Worm (Caenorhabditis elegans) whole organism, young adult: ENCODE results near the gene smg-8.

Experiments
- B0019.2 ChIP-seq: fragments of 200-800 bp; sonication (Bioruptor generic); conservative IDR thresholded peaks from 2 replicates; pipeline ENCODE4 v1.3.6; 2022; ENCODE audit warnings: missing genetic modification reagents, missing genetic modification characterization, missing compliant biosample characterization
- B0035.1 ChIP-seq: sonication (generic microtip); optimal IDR thresholded peaks from 2 replicates; lab custom pipeline; 2016; ENCODE audit warnings: missing genetic modification characterization, mild to moderate bottlenecking, missing compliant biosample characterization, missing genotype, missing genetic modification reagents
- C17E4.6 ChIP-seq: fragments of 200-800 bp; sonication (Bioruptor generic); IDR thresholded peaks from 2 replicates; pipeline ENCODE4 v1.3.6; 2022; ENCODE audit warnings: missing genetic modification reagents, missing genetic modification characterization, missing compliant biosample characterization
- F23B12.7 ChIP-seq: sonication (generic microtip); optimal IDR thresholded peaks from 2 replicates; lab custom pipeline; 2017; ENCODE audit warnings: missing genetic modification characterization, mild to moderate bottlenecking, missing compliant biosample characterization, antibody characterized with exemption, moderate library complexity; ENCODE audit not compliant: insufficient read depth
- F33H1.4 ChIP-seq: fragments of 200-800 bp; sonication (Bioruptor generic); IDR thresholded peaks from 2 replicates; pipeline ENCODE4 v1.3.6; 2022; ENCODE audit warnings: missing genetic modification reagents, missing genetic modification characterization, missing compliant biosample characterization
- F37B4.10 ChIP-seq: fragments of 200-800 bp; sonication (Bioruptor generic); IDR thresholded peaks from 2 replicates; pipeline ENCODE4 v1.3.6; 2022; ENCODE audit warnings: missing genetic modification characterization, missing compliant biosample characterization
- F52B5.7 ChIP-seq: sonication (generic microtip); optimal IDR thresholded peaks from 2 replicates; lab custom pipeline; 2016; ENCODE audit warnings: mild to moderate bottlenecking, missing genetic modification characterization, missing compliant biosample characterization
- F55B11.4 ChIP-seq: sonication (generic microtip); optimal IDR thresholded peaks from 2 replicates; lab custom pipeline; 2016; ENCODE audit warnings: missing compliant biosample characterization, missing genetic modification characterization, borderline replicate concordance; ENCODE audit not compliant: insufficient read depth
- T26A5.8 ChIP-seq: sonication (generic microtip); optimal IDR thresholded peaks from 2 replicates; lab custom pipeline; 2016; ENCODE audit warnings: missing genetic modification characterization, missing compliant biosample characterization
- Y79H2A.3 ChIP-seq: fragments of 200-800 bp; sonication (Bioruptor generic); conservative IDR thresholded peaks from 2 replicates; pipeline ENCODE4 v1.3.6; 2022; ENCODE audit warnings: missing genetic modification reagents, missing genetic modification characterization, missing compliant biosample characterization
- Y95B8A.8 ChIP-seq: fragments of 200-800 bp; sonication (Bioruptor generic); IDR thresholded peaks from 2 replicates; pipeline ENCODE4 v1.3.6; 2022; ENCODE audit warnings: missing genetic modification reagents, missing genetic modification characterization, missing compliant biosample characterization
- aptf-3 ChIP-seq: fragments of 200-800 bp; sonication (Bioruptor generic); IDR thresholded peaks from 2 replicates; pipeline ENCODE4 v1.3.6; 2022; ENCODE audit warnings: missing genetic modification characterization, missing compliant biosample characterization
- attf-5 ChIP-seq: fragments of 200-800 bp; sonication (Bioruptor generic); optimal IDR thresholded peaks from 2 replicates; lab custom pipeline; 2018; ENCODE audit warnings: mild to moderate bottlenecking, missing genetic modification characterization, missing compliant biosample characterization
- attf-6 ChIP-seq: fragments of 200-800 bp; sonication (Bioruptor generic); IDR thresholded peaks from 2 replicates; pipeline ENCODE4 v1.3.6; 2022; ENCODE audit warnings: missing genetic modification reagents, missing genetic modification characterization, missing compliant biosample characterization
- ccch-3 ChIP-seq: fragments of 200-800 bp; sonication (Bioruptor generic); optimal IDR thresholded peaks from 2 replicates; lab custom pipeline; 2018; ENCODE audit warnings: mild to moderate bottlenecking, missing genetic modification characterization, missing compliant biosample characterization
- ceh-27 ChIP-seq: fragments of 200-800 bp; sonication (Bioruptor generic); optimal IDR thresholded peaks from 2 replicates; lab custom pipeline; 2018; ENCODE audit warnings: mild to moderate bottlenecking, missing genetic modification characterization, moderate library complexity, missing compliant biosample characterization
- ceh-40 ChIP-seq: fragments of 200-800 bp; sonication (Bioruptor generic); IDR thresholded peaks from 2 replicates; pipeline ENCODE4 v1.3.6; 2022; ENCODE audit warnings: missing genetic modification characterization, missing compliant biosample characterization
- ceh-79 ChIP-seq: sonication (generic microtip); optimal IDR thresholded peaks from 2 replicates; lab custom pipeline; 2017; ENCODE audit warnings: mild to moderate bottlenecking, missing genetic modification characterization, missing compliant biosample characterization
- ceh-91 ChIP-seq: fragments of 200-800 bp; sonication (Bioruptor generic); IDR thresholded peaks from 2 replicates; pipeline ENCODE4 v1.3.6; 2022; ENCODE audit warnings: missing genetic modification reagents, missing genetic modification characterization, missing compliant biosample characterization
- chd-7 ChIP-seq: sonication (generic microtip); optimal IDR thresholded peaks from 2 replicates; lab custom pipeline; 2016; ENCODE audit warnings: mild to moderate bottlenecking, missing genetic modification characterization, moderate library complexity, missing compliant biosample characterization
- dpl-1 ChIP-seq: fragments of 150-350 bp; optimal IDR thresholded peaks from 2 replicates; lab custom pipeline; 2014; ENCODE audit warnings: missing biosample characterization, missing genetic modification reagents, missing genetic modification characterization
- ekl-4 ChIP-seq: fragments of 200-800 bp; sonication (Bioruptor generic); IDR thresholded peaks from 2 replicates; pipeline ENCODE4 v1.3.6; 2022; ENCODE audit warnings: missing genetic modification reagents, missing genetic modification characterization, missing compliant biosample characterization
- fkh-3 ChIP-seq: sonication (generic microtip); optimal IDR thresholded peaks from 2 replicates; lab custom pipeline; 2016; ENCODE audit warnings: mild to moderate bottlenecking, missing genetic modification characterization, missing compliant biosample characterization
- him-1 ChIP-seq: sonication (generic microtip); optimal IDR thresholded peaks from 2 replicates; lab custom pipeline; 2016; ENCODE audit warnings: missing genotype, missing genetic modification reagents, missing genetic modification characterization, missing compliant biosample characterization
- hmg-1.2 ChIP-seq: fragments of 200-800 bp; sonication (Bioruptor generic); IDR thresholded peaks from 2 replicates; pipeline ENCODE4 v1.3.6; 2022; ENCODE audit warnings: missing genetic modification reagents, missing genetic modification characterization, missing compliant biosample characterization
- lag-1 ChIP-seq: fragments of 200-800 bp; sonication (Bioruptor generic); IDR thresholded peaks from 2 replicates; pipeline ENCODE4 v1.3.6; 2022; ENCODE audit warnings: missing genetic modification reagents, missing genetic modification characterization, missing compliant biosample characterization
- let-607 ChIP-seq, 2 experiments: fragments of 200-800 bp in 1 of 2; sonication (Bioruptor generic) in 1 of 2; sonication (generic microtip) in 1 of 2; optimal IDR thresholded peaks; 2 replicates each; lab custom pipeline; 2016 to 2018; ENCODE audit warnings: mild to moderate bottlenecking in 2 of 2, missing compliant biosample characterization in 2 of 2, missing genetic modification characterization in 2 of 2, moderate library complexity in 2 of 2, missing genotype in 1 of 2
- lin-35 ChIP-seq, 3 experiments: fragments of 150-350 bp in 2 of 3; sonication (generic microtip) in 1 of 3; optimal IDR thresholded peaks; 2 replicates each; lab custom pipeline; 2014 to 2018; ENCODE audit warnings: missing biosample characterization in 3 of 3, missing genetic modification characterization in 3 of 3, missing genetic modification reagents in 3 of 3
- lin-40 ChIP-seq: sonication (generic microtip); optimal IDR thresholded peaks from 2 replicates; lab custom pipeline; 2016; ENCODE audit warnings: missing genetic modification characterization, mild to moderate bottlenecking, missing compliant biosample characterization, missing genotype, missing genetic modification reagents
- lin-54 ChIP-seq: fragments of 200-800 bp; sonication (Bioruptor generic); optimal IDR thresholded peaks from 2 replicates; lab custom pipeline; 2018; ENCODE audit warnings: mild to moderate bottlenecking, missing genetic modification characterization, missing compliant biosample characterization
- lir-1 ChIP-seq: fragments of 200-800 bp; sonication (Bioruptor generic); conservative IDR thresholded peaks from 2 replicates; pipeline ENCODE4 v1.3.6; 2022; ENCODE audit warnings: missing genetic modification reagents, missing genetic modification characterization, missing compliant biosample characterization
- lsl-1 ChIP-seq: fragments of 200-800 bp; sonication (Bioruptor generic); optimal IDR thresholded peaks from 2 replicates; lab custom pipeline; 2018; ENCODE audit warnings: mild to moderate bottlenecking, missing genetic modification characterization, moderate library complexity, missing compliant biosample characterization
- lsy-27 ChIP-seq: sonication (generic microtip); optimal IDR thresholded peaks from 2 replicates; lab custom pipeline; 2017; ENCODE audit warnings: missing genetic modification characterization, mild to moderate bottlenecking, missing compliant biosample characterization, antibody characterized with exemption, missing genotype, borderline replicate concordance; ENCODE audit not compliant: insufficient read depth
- madf-10 ChIP-seq: sonication (generic microtip); optimal IDR thresholded peaks from 2 replicates; lab custom pipeline; 2016; ENCODE audit warnings: mild to moderate bottlenecking, missing genetic modification characterization, missing compliant biosample characterization
- mcd-1 ChIP-seq: fragments of 200-800 bp; sonication (Bioruptor generic); IDR thresholded peaks from 2 replicates; pipeline ENCODE4 v1.3.6; 2022; ENCODE audit warnings: missing genetic modification reagents, missing genetic modification characterization, missing compliant biosample characterization
- mes-4 ChIP-seq: sonication (generic microtip); optimal IDR thresholded peaks from 2 replicates; lab custom pipeline; 2016; ENCODE audit warnings: missing genotype, missing genetic modification characterization, missing compliant biosample characterization
- nfyb-1 ChIP-seq: fragments of 200-800 bp; sonication (Bioruptor generic); IDR thresholded peaks from 2 replicates; pipeline ENCODE4 v1.3.6; 2022; ENCODE audit warnings: missing genetic modification reagents, missing genetic modification characterization, missing compliant biosample characterization
- nhr-120 ChIP-seq: fragments of 200-800 bp; sonication (Bioruptor generic); IDR thresholded peaks from 2 replicates; pipeline ENCODE4 v1.3.6; 2022; ENCODE audit warnings: missing genetic modification characterization, missing compliant biosample characterization
- nhr-179 ChIP-seq: sonication (generic microtip); optimal IDR thresholded peaks from 2 replicates; lab custom pipeline; 2016; ENCODE audit warnings: mild to moderate bottlenecking, missing genetic modification characterization, missing compliant biosample characterization
- rpc-1 ChIP-seq, 2 experiments: fragments of 150-350 bp in 1 of 2; sonication (generic microtip) in 1 of 2; optimal IDR thresholded peaks; 2 replicates each; lab custom pipeline; 2014 to 2018; ENCODE audit warnings: missing biosample characterization in 1 of 2, missing genetic modification characterization in 1 of 2, missing genetic modification reagents in 1 of 2, missing genotype in 1 of 2
- snpc-4 ChIP-seq, 5 experiments: fragments of 150-350 bp in 1 of 5; sonication (generic microtip) in 4 of 5; optimal IDR thresholded peaks; 2 replicates each; lab custom pipeline; 2014 to 2018; ENCODE audit warnings: missing genetic modification characterization in 5 of 5, missing biosample characterization in 3 of 5, antibody characterized with exemption in 2 of 5, mild to moderate bottlenecking in 2 of 5, missing compliant biosample characterization in 2 of 5, missing genotype in 2 of 5, moderate library complexity in 2 of 5, missing genetic modification reagents in 1 of 5
- somi-1 ChIP-seq: fragments of 200-800 bp; sonication (Bioruptor generic); optimal IDR thresholded peaks from 2 replicates; lab custom pipeline; 2018; ENCODE audit warnings: mild to moderate bottlenecking, missing genetic modification characterization, missing compliant biosample characterization
- xnd-1 ChIP-seq: sonication (generic microtip); optimal IDR thresholded peaks from 2 replicates; lab custom pipeline; 2016; ENCODE audit warnings: missing genotype, missing genetic modification reagents, missing genetic modification characterization, missing compliant biosample characterization
- ztf-28 ChIP-seq: fragments of 200-800 bp; sonication (Bioruptor generic); IDR thresholded peaks from 2 replicates; pipeline ENCODE4 v1.3.6; 2022; ENCODE audit warnings: missing genetic modification reagents, missing genetic modification characterization, missing compliant biosample characterization

The smg-8 gene

DNA sequence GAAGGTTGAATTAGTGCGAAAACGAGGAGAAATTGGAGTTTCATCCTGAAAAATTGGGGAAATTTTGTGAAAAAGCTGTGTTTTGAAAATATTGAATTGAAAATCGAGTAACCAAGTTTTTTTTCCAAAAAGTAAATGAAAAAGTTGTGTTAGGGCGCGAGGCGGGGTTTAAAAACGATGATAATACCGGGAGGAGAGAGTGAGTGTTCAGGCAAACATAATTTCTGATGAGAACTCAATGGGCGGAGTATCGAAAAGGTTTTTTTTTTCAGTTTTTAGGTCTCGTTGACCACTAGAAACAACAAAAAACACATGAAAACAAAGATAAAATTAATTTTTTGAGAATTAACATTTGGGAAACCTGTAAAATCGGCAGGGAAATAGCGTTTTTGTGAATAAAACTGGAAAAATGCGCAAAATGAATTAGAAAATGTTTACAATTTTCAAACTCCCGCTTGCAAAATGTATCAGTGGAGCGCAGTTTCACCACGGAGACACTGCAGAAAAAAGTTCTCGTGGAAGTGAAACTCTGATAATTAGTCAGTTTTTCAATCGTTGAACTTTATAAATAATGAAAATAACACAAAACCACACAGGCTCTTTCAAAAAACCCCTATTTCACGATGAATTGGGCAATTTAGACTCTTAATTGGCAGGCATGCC, 38.5 kb downstream of the smg-8 start, which contains the start of gene C13B4.1 (continued):
- TF ChIP-seq nhr-179 (tag; lab: Kevin White, UChicago) (no peak), snpc-4 (GFP tag; optimal IDR thresholded peaks at IDR 0.05; lab: Kevin White, UChicago) (no peak), snpc-4 (tag; optimal IDR thresholded peaks at IDR 0.05; lab: Kevin White, UChicago) (peak in 1 of 4 experiments; percentile 16), lin-40 (tag; lab: Kevin White, UChicago) (no peak), fkh-3 (tag; lab: Kevin White, UChicago) (no peak), hmg-1.2 (no peak), ceh-40 (no peak), F23B12.7 (tag; lab: Kevin White, UChicago) (peak; percentile 41), F52B5.7 (tag; lab: Kevin White, UChicago) (no peak), F37B4.10 (GFP tag; lab: Robert Waterston, UW) (no peak), lin-35 (GFP tag; optimal IDR thresholded peaks at IDR 0.05; lab: Kevin White, UChicago) (peak in 2 of 3 experiments; percentile 11 to 55), rpc-1 (optimal IDR thresholded peaks at IDR 0.05; lab: Kevin White, UChicago) (no peak), rpc-1 (tag; optimal IDR thresholded peaks at IDR 0.05; lab: Kevin White, UChicago) (no peak), lsl-1 (peak; percentile 75), mes-4 (tag; lab: Kevin White, UChicago) (no peak), aptf-3 (GFP tag; lab: Robert Waterston, UW) (no peak), C17E4.6 (GFP tag; lab: Robert Waterston, UW) (no peak), him-1 (peak; percentile 11), somi-1 (GFP tag; lab: Kevin White, UChicago) (no peak)

DNA sequence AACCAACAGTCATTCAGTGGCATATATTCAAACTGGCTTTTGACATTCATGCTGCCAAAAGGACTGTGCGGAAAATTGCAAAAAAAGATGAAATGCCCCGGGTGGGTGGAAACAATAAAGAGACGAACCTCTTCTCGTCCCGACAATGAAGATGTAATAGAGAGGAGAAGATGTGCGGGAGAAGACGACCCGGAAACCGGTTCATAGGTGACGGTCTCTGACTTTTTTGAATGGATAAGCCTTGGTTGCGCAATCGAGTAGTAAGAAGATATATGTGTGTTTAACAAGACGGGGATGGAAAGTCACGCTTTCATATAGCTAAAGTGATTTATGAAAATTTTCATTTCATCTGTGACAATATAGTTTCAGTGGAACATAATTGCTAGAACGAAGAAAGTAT, 39.6 kb downstream of the smg-8 start:
- TF ChIP-seq ceh-27 (GFP tag; lab: Kevin White, UChicago), result no peak
- no peak for TF ChIP-seq let-607 (tag; optimal IDR thresholded peaks at IDR 0.05; lab: Kevin White, UChicago)
- TF ChIP-seq madf-10 (tag; lab: Kevin White, UChicago), result no peak
- TF ChIP-seq B0019.2 (GFP tag; lab: Robert Waterston, UW), result no peak
- no peak for TF ChIP-seq lin-54 (GFP tag; lab: Kevin White, UChicago)
- TF ChIP-seq F37B4.10 (GFP tag; lab: Robert Waterston, UW), result no peak
- TF ChIP-seq lsy-27 (tag; lab: Kevin White, UChicago), result no peak
- no peak for TF ChIP-seq ztf-28
- no peak for TF ChIP-seq attf-5 (GFP tag; lab: Kevin White, UChicago)
- no peak for TF ChIP-seq nhr-120 (GFP tag; lab: Robert Waterston, UW)
- no peak for TF ChIP-seq ekl-4 (GFP tag; lab: Robert Waterston, UW)
- no peak for TF ChIP-seq ceh-79 (tag; lab: Kevin White, UChicago)
- no peak for TF ChIP-seq attf-6 (GFP tag; lab: Robert Waterston, UW)
- TF ChIP-seq mcd-1 (GFP tag; lab: Robert Waterston, UW), result no peak
- TF ChIP-seq Y79H2A.3, result no peak
- TF ChIP-seq lsl-1, result no peak

DNA sequence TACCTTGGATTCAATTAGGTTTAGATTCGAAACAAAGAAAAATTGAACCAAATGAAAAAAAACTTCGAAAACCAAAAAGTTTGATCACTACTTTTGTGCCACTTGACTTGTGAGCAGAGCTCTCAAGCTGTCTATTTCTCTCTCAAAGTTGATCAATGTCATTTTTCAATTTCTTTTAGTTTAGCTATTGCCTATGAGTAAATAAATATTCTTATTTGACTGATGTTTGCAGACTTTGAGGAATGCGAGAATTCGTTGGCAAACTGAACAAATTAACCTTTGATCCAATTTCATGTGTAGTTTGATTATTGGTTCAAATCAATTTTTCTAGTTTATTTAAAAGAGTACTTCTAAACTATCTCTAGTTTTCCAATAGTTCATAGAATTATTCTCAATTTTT, 42.6 kb downstream of the smg-8 start:
- TF ChIP-seq xnd-1, result no peak
- no peak for TF ChIP-seq lag-1 (GFP tag; lab: Robert Waterston, UW)
- no peak for TF ChIP-seq F33H1.4 (GFP tag; lab: Robert Waterston, UW)
- TF ChIP-seq lsl-1, result no peak
- no peak for TF ChIP-seq Y95B8A.8
- no peak for TF ChIP-seq nfyb-1 (GFP tag; lab: Robert Waterston, UW)
- no peak for TF ChIP-seq ceh-91 (GFP tag; lab: Robert Waterston, UW)
- TF ChIP-seq B0035.1 (tag; lab: Kevin White, UChicago), result no peak
- TF ChIP-seq lir-1 (GFP tag; lab: Robert Waterston, UW), result no peak
- TF ChIP-seq rpc-1 (optimal IDR thresholded peaks at IDR 0.05; lab: Kevin White, UChicago), result no peak
- TF ChIP-seq rpc-1 (tag; optimal IDR thresholded peaks at IDR 0.05; lab: Kevin White, UChicago), result no peak
- TF ChIP-seq nhr-179 (tag; lab: Kevin White, UChicago), result no peak
- TF ChIP-seq chd-7 (tag; lab: Kevin White, UChicago), result no peak
- TF ChIP-seq T26A5.8 (tag; lab: Kevin White, UChicago), result no peak
- no peak for TF ChIP-seq him-1
- no peak for TF ChIP-seq ccch-3 (GFP tag; lab: Kevin White, UChicago)
- no peak for TF ChIP-seq dpl-1 (GFP tag; lab: Kevin White, UChicago)
- TF ChIP-seq F55B11.4 (tag; lab: Kevin White, UChicago), result no peak
- TF ChIP-seq Y79H2A.3, result no peak
